Worm (Caenorhabditis elegans): ENCODE data around the gene nas-19.

ce11 chrV:11439202-11439601 lies 36.7 kb upstream of the nas-19 start:
- TF ChIP-seq klf-2 (GFP tag; conservative IDR thresholded peaks at IDR 0.05): no peak
- TF ChIP-seq ztf-23 (GFP tag; IDR thresholded peaks at IDR 0.05): no peak
- TF ChIP-seq cog-1 (tag; optimal IDR thresholded peaks at IDR 0.05): no peak
- no peak for TF ChIP-seq med-1 (GFP tag; optimal IDR thresholded peaks at IDR 0.05; ENCODE audit: insufficient read depth)
- TF ChIP-seq ztf-29 (GFP tag; IDR thresholded peaks at IDR 0.05): no peak
- no peak for TF ChIP-seq flt-1 (GFP tag; IDR thresholded peaks at IDR 0.05)

Measured in whole organism, midembryonic.